Worm (Caenorhabditis elegans): Measurements from ENCODE around the gene ttbk-4.
A peak's percentile ranks its signal among the peaks of the same experiment; 100 is the strongest.

ttbk-4 gene

DNA sequence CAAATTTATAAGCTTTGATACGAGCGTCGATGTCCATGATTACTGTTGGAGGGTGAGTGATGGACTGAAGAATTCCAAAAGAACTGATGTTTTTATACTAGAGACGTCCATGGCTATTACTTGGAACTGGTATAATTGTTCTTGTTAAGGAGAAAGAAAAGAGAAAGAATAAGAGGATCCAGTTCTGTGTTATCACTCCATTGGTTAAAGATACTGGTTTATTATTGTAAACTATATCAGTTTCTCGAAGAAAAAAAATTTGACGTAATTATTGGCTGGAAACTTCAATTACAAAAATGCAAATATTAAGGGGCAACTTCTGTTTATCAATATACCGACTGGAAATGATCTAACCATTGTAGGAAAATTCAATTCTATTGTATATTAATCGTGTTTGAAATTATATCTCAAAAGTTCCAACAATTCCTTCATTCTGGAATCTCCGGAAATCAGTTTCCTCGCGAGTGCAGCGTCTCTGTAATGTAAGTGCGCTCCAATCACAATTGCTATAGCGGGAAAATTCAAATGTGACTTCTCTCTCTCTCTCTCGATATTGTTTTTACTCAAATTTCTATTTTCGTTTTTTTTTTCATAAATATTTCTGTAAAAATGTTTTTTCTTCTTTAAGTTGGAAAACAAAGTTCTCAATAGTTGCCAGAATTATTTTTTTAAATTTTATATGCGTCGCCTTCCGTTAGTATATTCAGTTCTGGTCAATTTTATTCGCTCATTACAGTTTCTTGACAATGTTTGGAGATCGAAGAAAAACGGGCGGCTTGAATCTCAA lies 10.7 kb upstream of the ttbk-4 start, which contains the start of the genes col-2 and ndc-80 (continued):
- TF ChIP-seq ceh-22 (tag; optimal IDR thresholded peaks at IDR 0.05): no peak
- no peak for TF ChIP-seq ama-1 (optimal IDR thresholded peaks at IDR 0.05)
- no peak for TF ChIP-seq pha-2 (tag; optimal IDR thresholded peaks at IDR 0.05)
- TF ChIP-seq ceh-34 (tag; optimal IDR thresholded peaks at IDR 0.05): peak; percentile 57
- TF ChIP-seq ceh-19 (GFP tag; optimal IDR thresholded peaks at IDR 0.05): no peak
- TF ChIP-seq nfya-1 (tag; optimal IDR thresholded peaks at IDR 0.05): peak; percentile 51
- TF ChIP-seq rnt-1 (tag; optimal IDR thresholded peaks at IDR 0.05): peak; percentile 25
- TF ChIP-seq zip-5 (tag; optimal IDR thresholded peaks at IDR 0.05): peak; percentile 49
- no peak for TF ChIP-seq pqm-1 (tag; optimal IDR thresholded peaks at IDR 0.05)
- TF ChIP-seq K09A11.1 (tag; optimal IDR thresholded peaks at IDR 0.05; ENCODE audit: insufficient read depth): no peak
- TF ChIP-seq syd-9 (tag; optimal IDR thresholded peaks at IDR 0.05): no peak
- no peak for TF ChIP-seq C38D4.7 (GFP tag; optimal IDR thresholded peaks at IDR 0.05)
- TF ChIP-seq fkh-10 (GFP tag; optimal IDR thresholded peaks at IDR 0.05): no peak
- TF ChIP-seq ceh-6 (GFP tag; optimal IDR thresholded peaks at IDR 0.05): no peak
- peak; percentile 36 for TF ChIP-seq fkh-6 (tag; optimal IDR thresholded peaks at IDR 0.05)
- no peak for TF ChIP-seq unc-3 (GFP tag; conservative IDR thresholded peaks at IDR 0.05)
- TF ChIP-seq unc-3 (tag; optimal IDR thresholded peaks at IDR 0.05): no peak
- no peak for TF ChIP-seq pax-1 (tag; optimal IDR thresholded peaks at IDR 0.05)
- no peak for TF ChIP-seq ceh-45 (GFP tag; IDR thresholded peaks at IDR 0.05)
- no peak for TF ChIP-seq ceh-9 (tag; optimal IDR thresholded peaks at IDR 0.05)
- no peak for TF ChIP-seq K02D7.2 (tag; optimal IDR thresholded peaks at IDR 0.05)
- no peak for TF ChIP-seq che-1 (tag; optimal IDR thresholded peaks at IDR 0.05)
- no peak for TF ChIP-seq pag-3 (tag; optimal IDR thresholded peaks at IDR 0.05; ENCODE audit: borderline replicate concordance)
- no peak for TF ChIP-seq nhr-11 (tag; optimal IDR thresholded peaks at IDR 0.05)
- no peak for TF ChIP-seq pat-9 (tag; optimal IDR thresholded peaks at IDR 0.05)

- TF ChIP-seq F13H6.1 (tag; optimal IDR thresholded peaks at IDR 0.05) (no peak), nfya-1 (tag; optimal IDR thresholded peaks at IDR 0.05) (no peak), elt-2 (tag; optimal IDR thresholded peaks at IDR 0.05) (no peak), syd-9 (tag; optimal IDR thresholded peaks at IDR 0.05) (peak; percentile 9), ceh-19 (GFP tag; optimal IDR thresholded peaks at IDR 0.05) (no peak), ceh-6 (GFP tag; optimal IDR thresholded peaks at IDR 0.05) (no peak), ceh-34 (tag; optimal IDR thresholded peaks at IDR 0.05) (no peak), fkh-10 (GFP tag; optimal IDR thresholded peaks at IDR 0.05) (no peak), elt-4 (tag; optimal IDR thresholded peaks at IDR 0.05) (peak; percentile 2), zip-5 (tag; optimal IDR thresholded peaks at IDR 0.05) (no peak)
Measured at ce11 chrIV:10084323-10084959, 9.5 kb upstream of the ttbk-4 start, which contains the start of gene W01B6.8. Gene W01B6.8, minus strand, starts transcription at chrIV:10084373.

- TF ChIP-seq sdc-2 (tag; optimal IDR thresholded peaks at IDR 0.05) (no peak), ceh-14 (tag; optimal IDR thresholded peaks at IDR 0.05) (no peak), K09A11.1 (tag; optimal IDR thresholded peaks at IDR 0.05; ENCODE audit: insufficient read depth) (no peak), ceh-34 (tag; optimal IDR thresholded peaks at IDR 0.05) (no peak), ceh-22 (tag; optimal IDR thresholded peaks at IDR 0.05) (no peak), T23F11.4 (GFP tag; optimal IDR thresholded peaks at IDR 0.05) (no peak), K02D7.2 (tag; optimal IDR thresholded peaks at IDR 0.05) (no peak), elt-4 (tag; optimal IDR thresholded peaks at IDR 0.05) (no peak), unc-3 (GFP tag; conservative IDR thresholded peaks at IDR 0.05) (no peak), unc-3 (tag; optimal IDR thresholded peaks at IDR 0.05) (no peak), tbx-2 (tag; optimal IDR thresholded peaks at IDR 0.05) (no peak), ttx-3 (tag; optimal IDR thresholded peaks at IDR 0.05) (no peak), sox-4 (tag; optimal IDR thresholded peaks at IDR 0.05) (no peak), nhr-232 (tag; optimal IDR thresholded peaks at IDR 0.05) (no peak), hlh-6 (tag; optimal IDR thresholded peaks at IDR 0.05) (no peak), ceh-31 (tag; optimal IDR thresholded peaks at IDR 0.05) (no peak), hlh-13 (GFP tag; optimal IDR thresholded peaks at IDR 0.05) (no peak), pax-1 (tag; optimal IDR thresholded peaks at IDR 0.05) (no peak)
Measured at ce11 chrIV:10080816-10081215, 5.9 kb upstream of the ttbk-4 start, which contains the start of gene W01B6.6. Gene W01B6.6, plus strand, starts transcription at chrIV:10081116.

Data from whole organism, late embryonic.